Worm (Caenorhabditis elegans): ENCODE data around the gene hxk-3.

DNA sequence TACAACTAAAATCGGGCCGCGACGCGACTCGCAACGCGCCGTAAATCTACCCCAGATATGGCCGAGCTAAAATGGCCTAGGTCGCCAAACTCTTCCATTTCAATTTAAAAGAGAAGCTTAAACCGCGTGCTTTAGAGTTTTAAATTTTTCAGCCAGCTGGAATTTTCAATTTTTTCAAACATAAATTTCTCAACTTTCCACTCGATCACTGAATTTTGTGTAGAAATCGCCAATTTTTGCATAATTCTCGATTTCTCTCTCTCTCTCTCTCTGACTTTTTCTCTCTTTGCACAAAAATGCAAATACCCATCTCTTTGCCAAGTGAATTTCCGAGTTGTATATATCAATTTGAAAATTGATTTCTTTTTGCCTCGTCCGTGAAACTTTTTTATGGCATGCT is 26.0 kb downstream of the hxk-3 start, which contains the start of gene K03H6.1:
- TF ChIP-seq ZK546.5 (tag; optimal IDR thresholded peaks at IDR 0.05) (no peak), aly-2 (tag; optimal IDR thresholded peaks at IDR 0.05) (no peak), fkh-2 (tag; optimal IDR thresholded peaks at IDR 0.05) (no peak), ceh-82 (tag; optimal IDR thresholded peaks at IDR 0.05) (no peak)

All from whole organism, L3 larva.